Fruit fly (Drosophila melanogaster): Measurements from ENCODE around the gene CG17377.

CG17377 gene

DNA sequence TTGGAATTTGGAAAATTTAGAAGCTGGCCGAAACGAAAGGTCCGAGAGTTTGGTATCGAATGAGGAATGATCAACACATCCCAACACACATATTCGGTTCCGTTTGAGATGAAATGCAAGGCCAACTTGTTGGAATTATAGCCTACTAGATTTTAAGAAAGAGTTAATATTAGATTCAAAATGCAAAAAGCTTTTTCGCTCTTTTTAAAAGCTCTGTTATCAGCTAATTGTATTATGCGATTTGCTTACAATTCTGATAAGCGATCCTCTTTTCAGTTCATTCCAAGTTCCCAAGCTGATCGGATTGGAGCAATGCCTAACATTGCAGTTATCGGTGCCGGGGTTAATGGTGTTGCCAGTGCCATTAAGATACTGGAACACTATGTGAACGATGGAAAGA lies at the start of gene CG17377, which contains the start of gene Daao2:
TSS of gene CG17377 (minus strand) at position 101 of the 400 bp plus-strand sequence.
TSS of gene Daao2 (plus strand) at position 272 of the 400 bp plus-strand sequence.
- TF ChIP-seq jim (GFP tag; optimal IDR thresholded peaks at IDR 0.05) (no peak), dmrt93B (GFP tag; optimal IDR thresholded peaks at IDR 0.05) (no peak), CG32264 (GFP tag; optimal IDR thresholded peaks at IDR 0.05) (no peak), Hr78 (GFP tag; optimal IDR thresholded peaks at IDR 0.05) (no peak), dl (GFP tag; optimal IDR thresholded peaks at IDR 0.05; ENCODE audit: insufficient read depth in 1 of 2, partially characterized antibody in 2 of 2) (no peak), Hr83 (GFP tag; optimal IDR thresholded peaks at IDR 0.05; ENCODE audit: poor library complexity, severe bottlenecking) (no peak), ey (GFP tag; optimal IDR thresholded peaks at IDR 0.05) (no peak), rgr (GFP tag; optimal IDR thresholded peaks at IDR 0.05) (no peak), Hnf4 (GFP tag; optimal IDR thresholded peaks at IDR 0.05) (no peak), br (GFP tag; optimal IDR thresholded peaks at IDR 0.05) (no peak), Rel (GFP tag; optimal IDR thresholded peaks at IDR 0.05) (no peak), Rel (tag; optimal IDR thresholded peaks at IDR 0.05) (no peak), foxo (GFP tag; optimal IDR thresholded peaks at IDR 0.05) (no peak), tai (GFP tag; optimal IDR thresholded peaks at IDR 0.05) (no peak), N (GFP tag; optimal IDR thresholded peaks at IDR 0.05) (no peak), Sp1 (GFP tag; optimal IDR thresholded peaks at IDR 0.05) (no peak), OdsH (GFP tag; optimal IDR thresholded peaks at IDR 0.05) (no peak)

DNA sequence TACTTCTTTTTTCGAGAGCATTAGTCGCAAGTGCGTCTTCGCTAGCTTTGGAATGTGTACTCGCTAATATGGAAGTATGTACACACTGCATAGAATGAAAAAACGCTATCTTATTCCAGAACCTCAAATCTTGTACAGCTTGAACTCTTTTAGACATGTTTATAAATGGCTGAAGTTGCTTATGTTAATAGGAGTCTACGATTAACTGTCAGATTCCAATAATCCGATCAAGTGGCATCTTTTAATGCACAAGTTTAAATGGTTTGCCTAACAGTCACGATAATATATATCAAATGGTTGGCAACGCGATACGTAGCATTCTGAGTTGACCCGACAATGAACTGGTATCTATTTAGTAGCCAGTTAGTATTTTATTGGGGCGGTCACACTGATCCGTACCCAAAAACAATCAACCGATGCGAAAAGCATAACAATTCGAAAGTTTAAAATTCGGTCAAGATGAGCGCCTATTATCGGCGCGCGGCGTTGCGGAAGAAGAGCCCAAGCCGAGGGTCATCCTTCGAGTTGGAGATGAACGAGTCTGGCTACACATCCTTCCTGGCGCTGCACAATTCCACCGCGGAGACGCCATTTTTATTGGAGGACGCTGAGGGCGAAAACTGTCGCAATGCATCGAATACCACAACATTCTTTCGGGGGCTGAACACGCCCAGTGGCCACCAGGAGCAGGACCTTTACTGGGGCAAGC lies 49.5 kb upstream of the CG17377 start, which contains the start of gene Rca1:
TSS of gene Rca1 (plus strand) at position 353 of the 709 bp plus-strand sequence.
- TF ChIP-seq Myc (optimal IDR thresholded peaks at IDR 0.05) (peak; percentile 82), psq (GFP tag; optimal IDR thresholded peaks at IDR 0.05) (no peak)

DNA sequence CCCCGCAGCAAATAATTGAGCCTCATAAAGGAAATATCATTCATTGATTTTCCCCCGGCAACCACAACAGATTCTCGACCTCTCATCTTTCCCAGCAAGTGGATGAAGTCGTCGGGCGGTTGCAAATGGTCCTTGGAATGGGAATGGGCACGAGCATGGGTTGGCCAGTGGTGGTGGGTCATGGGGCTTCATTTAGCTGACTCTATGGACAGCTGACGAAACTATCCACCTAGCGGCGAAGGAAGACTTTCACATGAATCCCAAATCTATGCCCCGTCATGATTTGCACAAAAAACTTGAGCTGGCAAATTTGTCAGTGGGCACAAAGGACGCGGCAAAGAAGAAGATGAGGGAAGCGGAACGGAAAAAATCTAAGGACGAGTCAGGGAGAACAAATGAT lies 48.3 kb upstream of the CG17377 start:
- TF ChIP-seq Dif (GFP tag; optimal IDR thresholded peaks at IDR 0.05; ENCODE audit: partially characterized antibody) (no peak), Hr83 (GFP tag; optimal IDR thresholded peaks at IDR 0.05; ENCODE audit: poor library complexity, severe bottlenecking) (no peak), Myc (optimal IDR thresholded peaks at IDR 0.05) (no peak)

DNA sequence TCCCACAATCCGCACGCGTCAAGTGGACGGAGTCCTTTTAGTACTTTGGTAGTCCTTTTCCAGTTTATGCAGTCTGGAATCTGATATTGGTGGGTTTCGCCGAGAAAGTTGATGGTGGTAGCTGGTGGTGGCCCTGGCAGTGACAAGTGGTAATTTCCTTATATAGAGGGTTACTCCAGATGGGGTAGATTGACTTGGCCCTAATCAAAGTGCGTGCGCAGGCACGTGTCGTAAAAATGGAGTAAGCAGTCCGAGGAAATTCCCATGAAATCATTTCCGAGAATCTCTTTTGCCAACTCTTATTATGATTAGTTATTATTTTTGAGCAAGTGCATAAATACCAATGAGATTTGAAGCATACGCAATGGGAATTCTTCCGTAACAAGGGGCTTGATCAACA lies 40.8 kb upstream of the CG17377 start:
- TF ChIP-seq CrebA (GFP tag; optimal IDR thresholded peaks at IDR 0.05; ENCODE audit: borderline replicate concordance) (no peak), OdsH (GFP tag; optimal IDR thresholded peaks at IDR 0.05) (no peak), dmrt93B (GFP tag; optimal IDR thresholded peaks at IDR 0.05) (no peak), fru (GFP tag; optimal IDR thresholded peaks at IDR 0.05) (no peak)

DNA sequence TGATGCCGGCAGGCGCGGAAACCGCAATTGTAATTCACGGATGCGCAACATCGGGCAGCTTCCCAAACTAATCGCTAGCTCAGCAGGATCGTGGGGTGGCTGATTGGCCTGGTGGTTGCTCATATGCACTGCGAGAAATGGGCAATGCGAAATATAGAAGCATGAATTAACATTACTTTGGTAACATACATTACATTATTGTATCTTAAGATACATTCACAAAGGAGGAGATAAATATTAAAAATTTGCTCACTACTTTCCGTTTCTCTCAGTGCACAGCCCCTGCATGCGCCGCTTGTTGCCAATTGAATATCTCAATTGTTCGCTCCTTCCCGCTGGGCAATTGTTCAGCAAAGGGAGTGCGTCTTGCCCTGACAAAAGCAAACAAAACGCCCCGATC lies 38.7 kb upstream of the CG17377 start:
- TF ChIP-seq foxo (GFP tag; optimal IDR thresholded peaks at IDR 0.05), result peak in 1 of 2 experiments; percentile 58
- no peak for TF ChIP-seq Rel (GFP tag; optimal IDR thresholded peaks at IDR 0.05)
- TF ChIP-seq Rel (tag; optimal IDR thresholded peaks at IDR 0.05), result no peak
- no peak for TF ChIP-seq usp (GFP tag; optimal IDR thresholded peaks at IDR 0.05)
- TF ChIP-seq psq (GFP tag; optimal IDR thresholded peaks at IDR 0.05), result no peak
- TF ChIP-seq tai (GFP tag; optimal IDR thresholded peaks at IDR 0.05), result no peak
- TF ChIP-seq pan (optimal IDR thresholded peaks at IDR 0.05), result no peak
- TF ChIP-seq dmrt93B (GFP tag; optimal IDR thresholded peaks at IDR 0.05), result peak; percentile 17
- TF ChIP-seq ey (GFP tag; optimal IDR thresholded peaks at IDR 0.05), result peak; percentile 35
- no peak for TF ChIP-seq sage (GFP tag; optimal IDR thresholded peaks at IDR 0.05)
- peak; percentile 50 for TF ChIP-seq h (GFP tag; optimal IDR thresholded peaks at IDR 0.05)
- peak; percentile 55 for TF ChIP-seq HLH106 (tag; optimal IDR thresholded peaks at IDR 0.05)
- TF ChIP-seq brk (GFP tag; optimal IDR thresholded peaks at IDR 0.05), result no peak
- TF ChIP-seq sv (GFP tag; optimal IDR thresholded peaks at IDR 0.05), result peak; percentile 39
- no peak for TF ChIP-seq CG9705 (GFP tag; optimal IDR thresholded peaks at IDR 0.05)
- TF ChIP-seq br (GFP tag; optimal IDR thresholded peaks at IDR 0.05), result peak; percentile 13
- peak; percentile 54 for TF ChIP-seq fru (GFP tag; optimal IDR thresholded peaks at IDR 0.05)
- peak; percentile 22 for TF ChIP-seq woc (GFP tag; optimal IDR thresholded peaks at IDR 0.05)

Measured in whole organism, wandering third instar larva.